Worm (Caenorhabditis elegans) whole organism, L1 larva: Measurements from ENCODE around the gene cex-2.

Experiments
- C16A3.4 ChIP-seq: fragments of 150-350 bp; optimal IDR thresholded peaks from 2 replicates; lab custom pipeline; 2014; ENCODE audit warnings: missing biosample characterization, missing genetic modification characterization
- C34B4.2 ChIP-seq: sonication (generic microtip); optimal IDR thresholded peaks from 2 replicates; lab custom pipeline; 2017; ENCODE audit warnings: mild to moderate bottlenecking, missing genetic modification characterization, missing compliant biosample characterization
- Y116A8C.19 ChIP-seq: sonication (generic microtip); optimal IDR thresholded peaks from 2 replicates; lab custom pipeline; 2016; ENCODE audit warnings: missing compliant biosample characterization, missing genetic modification characterization, borderline replicate concordance
- blmp-1 ChIP-seq: fragments of 150-350 bp; optimal IDR thresholded peaks from 2 replicates; lab custom pipeline; 2014; ENCODE audit warnings: missing biosample characterization, missing genetic modification characterization
- ceh-63 ChIP-seq: fragments of 200-800 bp; sonication (Bioruptor generic); optimal IDR thresholded peaks from 2 replicates; lab custom pipeline; 2018; ENCODE audit warnings: mild to moderate bottlenecking, missing genetic modification characterization, missing compliant biosample characterization
- ceh-8 ChIP-seq: fragments of 200-800 bp; sonication (Bioruptor generic); optimal IDR thresholded peaks from 2 replicates; lab custom pipeline; 2018; ENCODE audit warnings: mild to moderate bottlenecking, missing genetic modification characterization, moderate library complexity, missing compliant biosample characterization
- ceh-82 ChIP-seq, 3 experiments: fragments of 150-350 bp in 1 of 3; sonication (generic microtip) in 2 of 3; optimal IDR thresholded peaks; 2 replicates each; lab custom pipeline; 2014 to 2017; ENCODE audit warnings: missing biosample characterization in 3 of 3, missing genetic modification characterization in 3 of 3
- ceh-88 ChIP-seq: fragments of 200-800 bp; sonication (Bioruptor generic); IDR thresholded peaks from 2 replicates; pipeline ENCODE4 v1.3.6; 2022; ENCODE audit warnings: missing genetic modification characterization, missing compliant biosample characterization
- ceh-90 ChIP-seq: sonication (generic microtip); optimal IDR thresholded peaks from 2 replicates; lab custom pipeline; 2016; ENCODE audit warnings: missing genetic modification characterization, missing compliant biosample characterization
- ces-1 ChIP-seq: fragments of 150-350 bp; optimal IDR thresholded peaks from 2 replicates; lab custom pipeline; 2014; ENCODE audit warnings: missing biosample characterization, missing genetic modification reagents, missing genetic modification characterization
- dpl-1 ChIP-seq, 3 experiments: fragments of 150-350 bp in 2 of 3; sonication (generic microtip) in 1 of 3; optimal IDR thresholded peaks; 2 replicates each; lab custom pipeline; 2014 to 2017; ENCODE audit warnings: missing biosample characterization in 3 of 3, missing genetic modification characterization in 3 of 3, missing genetic modification reagents in 3 of 3
- dsc-1 ChIP-seq: sonication (generic microtip); optimal IDR thresholded peaks from 2 replicates; lab custom pipeline; 2016; ENCODE audit warnings: mild to moderate bottlenecking, missing genetic modification characterization, missing compliant biosample characterization
- efl-1 ChIP-seq, 4 experiments: fragments of 150-350 bp; optimal IDR thresholded peaks in 3 of 4; peaks in 1 of 4; 1 replicate in 1 of 4; 2 replicates in 3 of 4; lab custom pipeline; 2014; ENCODE audit warnings: missing biosample characterization in 2 of 4, missing genetic modification characterization in 2 of 4, missing genetic modification reagents in 2 of 4
- efl-3 ChIP-seq: fragments of 200-800 bp; sonication (Bioruptor generic); optimal IDR thresholded peaks from 2 replicates; lab custom pipeline; 2018; ENCODE audit warnings: mild to moderate bottlenecking, missing genetic modification characterization, missing compliant biosample characterization
- egl-27 ChIP-seq, 2 experiments: fragments of 150-350 bp in 1 of 2; sonication (generic microtip); optimal IDR thresholded peaks; 3 replicates each; lab custom pipeline; 2017 to 2018; ENCODE audit warnings: missing biosample characterization in 2 of 2, missing genetic modification characterization in 2 of 2, missing genetic modification reagents in 2 of 2
- elt-2 ChIP-seq: sonication (generic microtip); optimal IDR thresholded peaks from 2 replicates; lab custom pipeline; 2016; ENCODE audit warnings: missing genetic modification characterization, mild to moderate bottlenecking, inconsistent platforms, missing compliant biosample characterization, missing genetic modification reagents
- ets-5 ChIP-seq: fragments of 200-800 bp; sonication (Bioruptor generic); IDR thresholded peaks from 2 replicates; pipeline ENCODE4 v1.3.6; 2022; ENCODE audit warnings: missing genetic modification characterization, missing compliant biosample characterization
- fkh-4 ChIP-seq: sonication (generic microtip); optimal IDR thresholded peaks from 2 replicates; lab custom pipeline; 2016; ENCODE audit warnings: missing compliant biosample characterization, missing genetic modification characterization, borderline replicate concordance
- fos-1 ChIP-seq: fragments of 150-350 bp; optimal IDR thresholded peaks from 2 replicates; lab custom pipeline; 2014; ENCODE audit warnings: missing biosample characterization, missing genetic modification characterization
- grh-1 ChIP-seq: fragments of 200-800 bp; sonication (Bioruptor generic); IDR thresholded peaks from 2 replicates; pipeline ENCODE4 v1.3.6; 2022; ENCODE audit warnings: missing genetic modification reagents, missing genetic modification characterization, missing compliant biosample characterization
- hlh-17 ChIP-seq: fragments of 200-800 bp; sonication (Bioruptor generic); optimal IDR thresholded peaks from 2 replicates; lab custom pipeline; 2018; ENCODE audit warnings: missing genetic modification characterization, mild to moderate bottlenecking, missing compliant biosample characterization, moderate library complexity, borderline replicate concordance
- hpl-2 ChIP-seq: fragments of 150-350 bp; optimal IDR thresholded peaks from 2 replicates; lab custom pipeline; 2014; ENCODE audit warnings: missing biosample characterization, missing genetic modification reagents, missing genetic modification characterization
- jun-1 ChIP-seq: fragments of 150-350 bp; optimal IDR thresholded peaks from 2 replicates; lab custom pipeline; 2014; ENCODE audit warnings: missing biosample characterization, missing genetic modification reagents, missing genetic modification characterization
- lin-13 ChIP-seq: fragments of 150-350 bp; optimal IDR thresholded peaks from 2 replicates; lab custom pipeline; 2014; ENCODE audit warnings: missing biosample characterization, missing genetic modification reagents, missing genetic modification characterization
- lin-14 ChIP-seq: fragments of 200-800 bp; sonication (Bioruptor generic); optimal IDR thresholded peaks from 2 replicates; lab custom pipeline; 2018; ENCODE audit warnings: mild to moderate bottlenecking, missing genetic modification characterization, moderate library complexity, missing compliant biosample characterization
- lir-3 ChIP-seq: sonication (generic microtip); optimal IDR thresholded peaks from 2 replicates; lab custom pipeline; 2016; ENCODE audit warnings: mild to moderate bottlenecking, missing genetic modification characterization, moderate library complexity, missing compliant biosample characterization; ENCODE audit not compliant: poor library complexity
- mab-9 ChIP-seq: fragments of 200-800 bp; sonication (Bioruptor generic); IDR thresholded peaks from 2 replicates; pipeline ENCODE4 v1.3.6; 2022; ENCODE audit warnings: missing genetic modification reagents, missing genetic modification characterization, missing compliant biosample characterization
- mdl-1 ChIP-seq, 2 experiments: fragments of 150-350 bp; optimal IDR thresholded peaks; 2 replicates each; lab custom pipeline; 2014 to 2017; ENCODE audit warnings: missing biosample characterization in 2 of 2, missing genetic modification characterization in 2 of 2, inconsistent platforms in 1 of 2
- mef-2 ChIP-seq: fragments of 150-350 bp; optimal IDR thresholded peaks from 2 replicates; lab custom pipeline; 2014; ENCODE audit warnings: missing biosample characterization, missing genetic modification characterization
- nhr-19 ChIP-seq: fragments of 200-800 bp; sonication (Bioruptor generic); conservative IDR thresholded peaks from 2 replicates; pipeline ENCODE4 v1.3.6; 2022; ENCODE audit warnings: missing genetic modification characterization, missing compliant biosample characterization
- nhr-20 ChIP-seq: sonication (generic microtip); optimal IDR thresholded peaks from 2 replicates; lab custom pipeline; 2016; ENCODE audit warnings: mild to moderate bottlenecking, missing genetic modification characterization, missing compliant biosample characterization
- nhr-237 ChIP-seq: fragments of 150-350 bp; optimal IDR thresholded peaks from 2 replicates; lab custom pipeline; 2014; ENCODE audit warnings: missing biosample characterization, missing genetic modification characterization
- nhr-28 ChIP-seq: fragments of 150-350 bp; optimal IDR thresholded peaks from 2 replicates; lab custom pipeline; 2014; ENCODE audit warnings: missing biosample characterization, missing genetic modification characterization
- nhr-71 ChIP-seq: sonication (generic microtip); optimal IDR thresholded peaks from 2 replicates; lab custom pipeline; 2016; ENCODE audit warnings: mild to moderate bottlenecking, missing genetic modification characterization, moderate library complexity, missing compliant biosample characterization
- nhr-77 ChIP-seq: fragments of 150-350 bp; optimal IDR thresholded peaks from 2 replicates; lab custom pipeline; 2014; ENCODE audit warnings: missing biosample characterization, missing genetic modification characterization
- nhr-84 ChIP-seq: sonication (generic microtip); optimal IDR thresholded peaks from 2 replicates; lab custom pipeline; 2017; ENCODE audit warnings: missing biosample characterization, missing genetic modification characterization
- nhr-85 ChIP-seq: sonication (generic microtip); peaks from one replicate; lab custom pipeline; 2016; ENCODE audit warnings: missing genetic modification characterization, inconsistent platforms, missing compliant biosample characterization
- pag-3 ChIP-seq: sonication (generic microtip); optimal IDR thresholded peaks from 2 replicates; lab custom pipeline; 2017; ENCODE audit warnings: missing genetic modification characterization, mild to moderate bottlenecking, missing compliant biosample characterization, antibody characterized with exemption, borderline replicate concordance; ENCODE audit not compliant: insufficient read depth
- pax-3 ChIP-seq: fragments of 200-800 bp; sonication (Bioruptor generic); optimal IDR thresholded peaks from 2 replicates; lab custom pipeline; 2018; ENCODE audit warnings: mild to moderate bottlenecking, missing genetic modification characterization, moderate library complexity, missing compliant biosample characterization
- snpc-4 ChIP-seq: fragments of 150-350 bp; optimal IDR thresholded peaks from 2 replicates; lab custom pipeline; 2014; ENCODE audit warnings: missing biosample characterization, missing genetic modification characterization
- sox-4 ChIP-seq: sonication (generic microtip); optimal IDR thresholded peaks from 2 replicates; lab custom pipeline; 2016; ENCODE audit warnings: missing genetic modification characterization, missing compliant biosample characterization
- sptf-1 ChIP-seq: fragments of 150-350 bp; optimal IDR thresholded peaks from 2 replicates; lab custom pipeline; 2014; ENCODE audit warnings: missing biosample characterization, missing genetic modification characterization
- tlp-1 ChIP-seq: fragments of 150-350 bp; optimal IDR thresholded peaks from 2 replicates; lab custom pipeline; 2014; ENCODE audit warnings: missing biosample characterization, missing genetic modification characterization
- unc-86 ChIP-seq: sonication (generic microtip); optimal IDR thresholded peaks from 2 replicates; lab custom pipeline; 2016; ENCODE audit warnings: missing genetic modification characterization, missing compliant biosample characterization
- unc-98 ChIP-seq: fragments of 200-800 bp; sonication (Bioruptor generic); IDR thresholded peaks from 2 replicates; pipeline ENCODE4 v1.3.6; 2022; ENCODE audit warnings: missing genetic modification characterization, missing compliant biosample characterization
- vab-15 ChIP-seq: sonication (generic microtip); optimal IDR thresholded peaks from 2 replicates; lab custom pipeline; 2017; ENCODE audit warnings: missing genotype, mild to moderate bottlenecking, missing genetic modification characterization, missing compliant biosample characterization
- zip-4 ChIP-seq: fragments of 200-800 bp; sonication (Bioruptor generic); optimal IDR thresholded peaks from 2 replicates; lab custom pipeline; 2018; ENCODE audit warnings: mild to moderate bottlenecking, missing genetic modification characterization, moderate library complexity, missing compliant biosample characterization
- ztf-4 ChIP-seq: fragments of 150-350 bp; optimal IDR thresholded peaks from 2 replicates; lab custom pipeline; 2014; ENCODE audit warnings: missing biosample characterization, missing genetic modification characterization

Gene cex-2

DNA sequence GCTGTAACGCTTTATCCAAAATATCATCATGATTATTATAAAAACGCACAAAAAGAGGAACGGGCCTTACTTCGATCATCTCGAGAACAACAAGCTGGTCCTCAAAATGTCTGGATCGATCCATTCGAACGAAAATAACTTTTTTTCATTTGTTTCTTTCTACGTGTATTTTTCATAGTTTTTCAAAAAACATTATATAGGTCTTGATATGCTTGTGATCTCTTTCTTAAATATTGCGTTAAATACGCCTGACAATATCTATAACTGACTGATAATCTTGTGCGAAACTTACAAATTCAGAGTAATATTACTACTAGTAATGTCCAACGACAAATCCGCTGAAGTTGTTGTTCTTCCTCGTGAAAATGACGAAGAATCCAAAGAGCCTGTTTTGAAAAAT is 22.9 kb upstream of the cex-2 start, which contains the start of gene sds-22:
Gene sds-22 (plus strand): TSS at position 301 of the 400 bp plus-strand sequence.
- no peak for TF ChIP-seq hlh-17 (GFP tag; lab: Kevin White, UChicago)
- no peak for TF ChIP-seq efl-1 (optimal IDR thresholded peaks at IDR 0.05; lab: Kevin White, UChicago)
- peak in 1 of 2 experiments; percentile 83 for TF ChIP-seq efl-1 (GFP tag; optimal IDR thresholded peaks at IDR 0.05 in 1 of 2; lab: Kevin White, UChicago)

DNA sequence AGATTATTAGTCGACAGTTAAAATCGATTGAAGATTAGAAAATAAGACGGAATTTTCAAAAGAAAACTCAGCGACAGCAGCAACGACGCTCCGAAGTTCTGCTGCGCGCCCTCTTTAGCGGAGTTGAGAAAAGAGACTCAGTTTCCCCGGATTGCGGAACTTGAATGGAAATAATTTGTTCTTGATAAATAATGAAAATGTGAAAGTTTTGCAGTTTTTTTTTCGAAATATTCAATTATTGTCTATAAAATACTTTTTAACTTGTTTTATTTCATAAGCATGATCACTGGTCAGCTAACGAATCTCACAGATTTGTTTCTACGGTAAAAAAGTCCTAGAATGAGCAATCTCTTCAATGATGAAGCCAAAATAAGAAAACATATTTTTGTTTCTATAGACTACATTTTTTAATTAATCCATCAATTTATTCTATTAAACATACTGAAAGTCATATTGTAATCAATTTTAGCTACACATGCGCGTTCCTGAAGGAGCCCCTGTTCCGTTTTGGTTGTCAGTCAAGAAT is 22.3 kb upstream of the cex-2 start, which contains the start of the genes cec-3 and T09A5.15:
Gene cec-3 (minus strand): TSS at position 116 of the 526 bp plus-strand sequence.
Gene T09A5.15 (plus strand): TSS at position 476 of the 526 bp plus-strand sequence.
- no peak for TF ChIP-seq ceh-63 (GFP tag; lab: Kevin White, UChicago)
- no peak for TF ChIP-seq ceh-8 (GFP tag; lab: Kevin White, UChicago)
- no peak for TF ChIP-seq Y116A8C.19
- no peak for TF ChIP-seq zip-4 (GFP tag; lab: Kevin White, UChicago)
- no peak for TF ChIP-seq efl-3 (GFP tag; lab: Kevin White, UChicago)
- TF ChIP-seq nhr-71 (tag; lab: Kevin White, UChicago) = peak; percentile 77
- peak; percentile 36 for TF ChIP-seq blmp-1 (tag; lab: Kevin White, UChicago)
- peak; percentile 43 to 68 (median 57) for TF ChIP-seq dpl-1 (GFP tag; optimal IDR thresholded peaks at IDR 0.05; lab: Kevin White, UChicago)
- peak; percentile 5 for TF ChIP-seq nhr-77 (tag; lab: Kevin White, UChicago)
- no peak for TF ChIP-seq unc-98
- no peak for TF ChIP-seq egl-27 (tag; optimal IDR thresholded peaks at IDR 0.05; lab: Kevin White, UChicago)
- no peak for TF ChIP-seq ets-5 (GFP tag; lab: Robert Waterston, UW)
- peak; percentile 47 for TF ChIP-seq dsc-1 (tag; lab: Kevin White, UChicago)
- no peak for TF ChIP-seq elt-2 (tag; lab: Kevin White, UChicago)
- TF ChIP-seq sox-4 (tag; lab: Kevin White, UChicago) = no peak
- peak; percentile 54 to 65 for TF ChIP-seq efl-1 (optimal IDR thresholded peaks at IDR 0.05; lab: Kevin White, UChicago)
- peak; percentile 53 to 96 for TF ChIP-seq efl-1 (GFP tag; optimal IDR thresholded peaks at IDR 0.05 in 1 of 2; lab: Kevin White, UChicago)
- TF ChIP-seq nhr-84 = no peak
- TF ChIP-seq sptf-1 (tag; lab: Kevin White, UChicago) = no peak
- TF ChIP-seq vab-15 (tag; lab: Kevin White, UChicago) = no peak
- TF ChIP-seq fos-1 (tag; lab: Kevin White, UChicago) = no peak
- TF ChIP-seq ztf-4 (tag; lab: Kevin White, UChicago) = no peak
- TF ChIP-seq ceh-88 = peak; percentile 48; the same call in 1 of the 2 replicates
- no peak for TF ChIP-seq nhr-237 (tag; lab: Kevin White, UChicago)
- no peak for TF ChIP-seq mab-9 (GFP tag; lab: Robert Waterston, UW)
- 0 out of 2 replicates have a peak, but pooled peaks have one; percentile 14 for TF ChIP-seq nhr-19 (GFP tag; lab: Robert Waterston, UW)
- TF ChIP-seq lir-3 (tag; lab: Kevin White, UChicago) = peak; percentile 55
- no peak for TF ChIP-seq jun-1 (tag; lab: Kevin White, UChicago)
- TF ChIP-seq lin-13 (GFP tag; lab: Kevin White, UChicago) = no peak
- no peak for TF ChIP-seq ces-1 (GFP tag; lab: Kevin White, UChicago)
- peak; percentile 56 for TF ChIP-seq pax-3
- peak; percentile 11 for TF ChIP-seq unc-86 (tag; lab: Kevin White, UChicago)
- TF ChIP-seq nhr-20 = peak; percentile 61
- TF ChIP-seq C34B4.2 (tag; lab: Kevin White, UChicago) = no peak
- no peak for TF ChIP-seq fkh-4 (tag; lab: Kevin White, UChicago)
- no peak for TF ChIP-seq grh-1
- peak in 2 of 3 experiments; percentile 20 to 33 for TF ChIP-seq ceh-82 (tag; optimal IDR thresholded peaks at IDR 0.05; lab: Kevin White, UChicago)
- peak; percentile 40 for TF ChIP-seq nhr-85 (tag; lab: Kevin White, UChicago)
- no peak for TF ChIP-seq hpl-2 (GFP tag; lab: Kevin White, UChicago)
- TF ChIP-seq tlp-1 = no peak
- peak; percentile 56 for TF ChIP-seq lin-14 (GFP tag; lab: Kevin White, UChicago)
- no peak for TF ChIP-seq nhr-28 (tag; lab: Kevin White, UChicago)
- TF ChIP-seq mef-2 (tag; lab: Kevin White, UChicago) = no peak
- peak; percentile 66 for TF ChIP-seq C16A3.4 (tag; lab: Kevin White, UChicago)
- no peak for TF ChIP-seq mdl-1 (tag; optimal IDR thresholded peaks at IDR 0.05; lab: Kevin White, UChicago)
- TF ChIP-seq ceh-90 = no peak
- TF ChIP-seq snpc-4 (tag; lab: Kevin White, UChicago) = no peak
- TF ChIP-seq pag-3 = no peak
